Worm (Caenorhabditis elegans): ENCODE results near the gene zyg-11.

- TF ChIP-seq nhr-6 (tag; optimal IDR thresholded peaks at IDR 0.05) (no peak), lin-39 (tag; optimal IDR thresholded peaks at IDR 0.05) (no peak), mdl-1 (tag; optimal IDR thresholded peaks at IDR 0.05) (no peak), nhr-28 (tag; optimal IDR thresholded peaks at IDR 0.05) (no peak)
Measured at ce11 chrII:8028730-8029129, 11.2 kb downstream of the zyg-11 start.
